Worm (Caenorhabditis elegans): ENCODE measurements around the gene ufm-1.
A peak's percentile ranks its signal among the peaks of the same experiment; 100 is the strongest.

Gene ufm-1

DNA sequence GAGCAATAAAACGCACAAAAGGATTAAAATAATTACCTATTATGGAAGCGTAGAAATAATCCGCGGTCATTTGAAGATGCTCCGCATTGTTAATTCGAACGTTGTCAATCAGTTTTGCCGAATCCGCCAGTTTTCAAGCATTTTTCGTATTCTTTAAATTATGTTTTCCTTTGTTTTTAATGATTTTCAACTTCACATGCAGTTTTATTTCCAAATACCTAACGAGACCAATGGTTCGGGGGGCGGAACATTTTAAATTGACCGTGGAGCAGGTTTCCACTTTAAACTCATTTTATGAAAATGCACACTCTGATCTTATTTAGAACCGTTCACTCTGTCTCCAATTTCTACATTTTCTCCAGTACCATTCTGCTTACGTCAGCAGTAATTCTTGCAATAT, 35.9 kb downstream of the ufm-1 start, which contains the start of gene ZK688.4:
ZK688.4 (plus strand) TSS at position 301 of the 400 bp plus-strand sequence.
- TF ChIP-seq somi-1 (GFP tag; optimal IDR thresholded peaks at IDR 0.05) (no peak), mxl-1 (tag; optimal IDR thresholded peaks at IDR 0.05) (no peak), repo-1 (tag; optimal IDR thresholded peaks at IDR 0.05) (no peak), ztf-28 (GFP tag; IDR thresholded peaks at IDR 0.05) (no peak), attf-5 (GFP tag; optimal IDR thresholded peaks at IDR 0.05) (no peak), nfya-2 (GFP tag; IDR thresholded peaks at IDR 0.05) (no peak), hmg-1.2 (GFP tag; IDR thresholded peaks at IDR 0.05) (no peak), snpc-4 (GFP tag; optimal IDR thresholded peaks at IDR 0.05) (no peak), snpc-4 (tag; optimal IDR thresholded peaks at IDR 0.05) (no peak), F23B12.7 (tag; optimal IDR thresholded peaks at IDR 0.05; ENCODE audit: insufficient read depth) (no peak)

DNA sequence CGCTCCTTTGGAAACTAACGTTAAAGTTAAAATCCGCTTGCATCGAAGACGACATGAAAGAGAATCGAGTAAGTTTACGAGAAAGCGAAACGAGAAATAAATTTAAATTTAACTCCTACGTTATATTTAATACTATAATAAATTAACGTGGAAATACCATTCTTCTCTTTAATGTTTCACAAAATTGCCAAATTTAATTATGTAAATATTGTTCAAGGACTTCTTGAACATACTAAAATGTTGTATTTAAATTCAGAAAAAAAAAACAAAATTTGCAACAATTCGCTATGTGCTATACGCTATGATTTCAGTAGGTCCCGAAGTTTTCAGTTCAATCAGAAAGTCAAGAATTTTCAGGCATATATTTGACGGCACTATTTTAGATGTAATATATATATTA, 38.1 kb downstream of the ufm-1 start, which contains the start of gene ZK688.10:
ZK688.10 (minus strand) TSS at position 101 of the 400 bp plus-strand sequence.
- TF ChIP-seq ztf-28 (GFP tag; IDR thresholded peaks at IDR 0.05) (no peak), ceh-27 (GFP tag; optimal IDR thresholded peaks at IDR 0.05) (no peak), pha-4 (tag; optimal IDR thresholded peaks at IDR 0.05) (no peak), hmg-1.2 (GFP tag; IDR thresholded peaks at IDR 0.05) (no peak), gei-17 (GFP tag; optimal IDR thresholded peaks at IDR 0.05) (no peak), dox-1 (GFP tag; IDR thresholded peaks at IDR 0.05) (no peak), ztf-22 (GFP tag; optimal IDR thresholded peaks at IDR 0.05) (no peak), F10E7.11 (tag; optimal IDR thresholded peaks at IDR 0.05) (no peak), lin-35 (GFP tag; optimal IDR thresholded peaks at IDR 0.05) (no peak), F52B5.7 (tag; optimal IDR thresholded peaks at IDR 0.05) (no peak), tbx-9 (tag; optimal IDR thresholded peaks at IDR 0.05; ENCODE audit: borderline replicate concordance) (no peak), mel-28 (tag; optimal IDR thresholded peaks at IDR 0.05; ENCODE audit: borderline replicate concordance) (no peak)

- TF ChIP-seq attf-5 (GFP tag; optimal IDR thresholded peaks at IDR 0.05) = no peak
- TF ChIP-seq dox-1 (GFP tag; IDR thresholded peaks at IDR 0.05) = no peak
- no peak for TF ChIP-seq hlh-26 (GFP tag; conservative IDR thresholded peaks at IDR 0.05)
- no peak for TF ChIP-seq B0261.1 (tag; optimal IDR thresholded peaks at IDR 0.05)
- TF ChIP-seq somi-1 (GFP tag; optimal IDR thresholded peaks at IDR 0.05) = peak; percentile 19
These were observed 39.0 kb downstream of the ufm-1 start for ce11 chrIII:7897733-7898132.

DNA sequence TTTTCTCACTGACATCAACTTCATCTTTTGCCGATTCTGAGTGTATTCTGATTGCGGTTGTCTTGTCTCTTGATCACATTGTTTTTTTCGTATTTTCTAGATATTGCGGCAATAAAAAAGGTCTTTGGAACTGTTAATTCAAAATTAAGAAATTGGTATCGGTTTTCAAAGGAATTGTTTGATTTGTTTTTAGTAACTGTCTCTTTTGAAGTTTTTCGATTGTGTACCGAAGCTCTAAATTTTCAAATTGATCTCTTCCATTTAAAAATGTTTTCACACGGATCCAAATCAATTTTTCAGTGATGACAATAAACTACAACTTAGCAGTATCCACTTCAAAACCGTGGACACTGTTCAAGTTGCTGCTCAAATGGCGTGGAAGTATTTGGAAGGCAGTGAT, 42.0 kb downstream of the ufm-1 start, which contains the start of gene best-24:
best-24 (plus strand) TSS at position 301 of the 400 bp plus-strand sequence.
- TF ChIP-seq F39B2.1 (GFP tag; IDR thresholded peaks at IDR 0.05) (no peak), Y79H2A.3 (GFP tag; conservative IDR thresholded peaks at IDR 0.05) (no peak), tbx-9 (tag; optimal IDR thresholded peaks at IDR 0.05; ENCODE audit: borderline replicate concordance) (no peak)

DNA sequence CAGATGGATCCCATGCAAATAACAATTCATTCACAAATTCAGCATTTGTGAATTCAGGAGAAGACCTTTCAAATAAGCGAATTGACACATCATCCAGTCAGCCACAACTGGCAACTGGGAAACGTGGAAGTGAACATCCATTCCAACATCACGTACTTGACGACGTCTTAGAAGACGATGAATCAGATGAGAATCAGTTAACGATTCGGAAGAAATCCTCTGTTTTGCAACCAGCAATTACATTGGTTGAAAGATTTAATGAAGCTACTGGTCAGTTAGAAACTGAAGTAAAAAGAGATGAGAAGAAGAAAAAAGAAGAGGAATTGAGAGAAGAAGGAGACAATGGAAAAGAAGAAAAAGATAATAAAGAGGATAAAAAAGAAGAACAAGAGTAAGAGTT, 44.6 kb downstream of the ufm-1 start:
- TF ChIP-seq ztf-28 (GFP tag; IDR thresholded peaks at IDR 0.05) (no peak), chd-7 (tag; optimal IDR thresholded peaks at IDR 0.05) (no peak), F49E8.2 (tag; optimal IDR thresholded peaks at IDR 0.05; ENCODE audit: insufficient read depth) (no peak), lin-26 (GFP tag; IDR thresholded peaks at IDR 0.05) (no peak), F23B12.7 (tag; optimal IDR thresholded peaks at IDR 0.05; ENCODE audit: insufficient read depth) (no peak), C17E4.6 (GFP tag; IDR thresholded peaks at IDR 0.05) (no peak), T07F8.4 (tag; optimal IDR thresholded peaks at IDR 0.05) (no peak), mxl-1 (tag; optimal IDR thresholded peaks at IDR 0.05) (no peak), Y95B8A.8 (GFP tag; IDR thresholded peaks at IDR 0.05) (no peak), lin-35 (GFP tag; optimal IDR thresholded peaks at IDR 0.05) (no peak), B0336.3 (GFP tag; IDR thresholded peaks at IDR 0.05) (no peak), ama-1 (optimal IDR thresholded peaks at IDR 0.05) (no peak), ama-1 (GFP tag; optimal IDR thresholded peaks at IDR 0.05) (no peak), B0035.1 (tag; optimal IDR thresholded peaks at IDR 0.05) (no peak), hlh-12 (tag; optimal IDR thresholded peaks at IDR 0.05) (no peak)
